Worm (Caenorhabditis elegans): ENCODE data around the gene pcdr-1.

DNA sequence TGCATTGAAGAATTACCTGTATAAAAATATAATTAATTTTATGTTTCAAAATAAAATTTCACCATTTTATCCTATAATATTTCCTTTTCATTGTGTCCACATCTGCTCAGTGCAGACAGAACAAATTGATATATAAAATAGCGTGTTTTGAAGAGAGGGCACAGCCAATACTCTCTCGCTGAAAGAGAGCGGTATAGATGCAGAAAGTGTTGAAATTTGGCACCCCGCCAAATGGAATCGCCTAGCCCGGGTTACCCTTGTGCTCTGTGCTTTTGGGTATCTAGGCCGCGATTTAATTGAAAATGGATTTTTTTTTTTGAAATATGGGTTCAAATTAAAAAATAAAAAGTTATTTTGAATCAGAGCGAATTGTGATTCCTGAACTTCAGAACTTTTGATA lies 49.4 kb upstream of the pcdr-1 start:
- TF ChIP-seq ztf-11 (tag; optimal IDR thresholded peaks at IDR 0.05): no peak
- no peak for TF ChIP-seq nhr-11 (tag; optimal IDR thresholded peaks at IDR 0.05)
